Worm (Caenorhabditis elegans) whole organism, L4 larva: ENCODE data around the gene F59G1.4.

Experiments used
- D1046.2 ChIP-seq: fragments of 200-800 bp; sonication (Bioruptor generic); IDR thresholded peaks from 2 replicates; pipeline ENCODE4 v1.3.6; 2022; ENCODE audit warnings: missing genetic modification characterization, missing compliant biosample characterization
- F37D6.2 ChIP-seq: sonication (generic microtip); optimal IDR thresholded peaks from 2 replicates; lab custom pipeline; 2016; ENCODE audit warnings: mild to moderate bottlenecking, missing genetic modification characterization, missing compliant biosample characterization
- Y48G9A.11 ChIP-seq: fragments of 200-800 bp; sonication (Bioruptor generic); IDR thresholded peaks from 2 replicates; pipeline ENCODE4 v1.3.6; 2022; ENCODE audit warnings: missing genetic modification reagents, missing genetic modification characterization, missing compliant biosample characterization
- aha-1 ChIP-seq: fragments of 150-350 bp; peaks from one replicate; lab custom pipeline; 2014; ENCODE audit warnings: missing biosample characterization, missing genetic modification characterization
- ama-1 ChIP-seq: fragments of 150-350 bp; optimal IDR thresholded peaks from 2 replicates; lab custom pipeline; 2014; ENCODE audit warnings: inconsistent platforms, mixed read lengths
- ceh-20 ChIP-seq: fragments of 200-800 bp; sonication (Bioruptor generic); IDR thresholded peaks from 2 replicates; pipeline ENCODE4 v1.3.6; 2022; ENCODE audit warnings: missing genetic modification reagents, missing genetic modification characterization, missing compliant biosample characterization
- ceh-32 ChIP-seq: sonication (generic microtip); optimal IDR thresholded peaks from 2 replicates; lab custom pipeline; 2016; ENCODE audit warnings: mild to moderate bottlenecking, missing genetic modification characterization, missing compliant biosample characterization; ENCODE audit not compliant: poor library complexity
- ceh-44 ChIP-seq: fragments of 200-800 bp; sonication (Bioruptor generic); IDR thresholded peaks from 2 replicates; pipeline ENCODE4 v1.3.6; 2022; ENCODE audit warnings: missing genetic modification reagents, missing genetic modification characterization, missing compliant biosample characterization
- ceh-62 ChIP-seq: sonication (generic microtip); optimal IDR thresholded peaks from 2 replicates; lab custom pipeline; 2017; ENCODE audit warnings: missing biosample characterization, missing genetic modification characterization
- ceh-82 ChIP-seq: sonication (generic microtip); optimal IDR thresholded peaks from 2 replicates; lab custom pipeline; 2017; ENCODE audit warnings: missing biosample characterization, missing genetic modification characterization
- daf-16 ChIP-seq, 3 experiments: sonication (generic microtip); optimal IDR thresholded peaks; 2 replicates each; lab custom pipeline; 2016 to 2017; ENCODE audit warnings: missing genetic modification characterization in 3 of 3, missing genetic modification reagents in 3 of 3, mild to moderate bottlenecking in 2 of 3, missing compliant biosample characterization in 2 of 3, missing biosample characterization in 1 of 3, moderate library complexity in 1 of 3
- daf-8 ChIP-seq: fragments of 200-800 bp; sonication (Bioruptor generic); IDR thresholded peaks from 2 replicates; pipeline ENCODE4 v1.3.6; 2022; ENCODE audit warnings: missing genetic modification characterization, missing compliant biosample characterization
- dmd-6 ChIP-seq: fragments of 200-800 bp; sonication (Bioruptor generic); IDR thresholded peaks from 2 replicates; pipeline ENCODE4 v1.3.6; 2022; ENCODE audit warnings: missing genetic modification reagents, missing genetic modification characterization, missing compliant biosample characterization
- dmd-8 ChIP-seq: fragments of 200-800 bp; sonication (Bioruptor generic); IDR thresholded peaks from 2 replicates; pipeline ENCODE4 v1.3.6; 2022; ENCODE audit warnings: missing genetic modification characterization, missing compliant biosample characterization
- dmd-9 ChIP-seq: fragments of 200-800 bp; sonication (Bioruptor generic); IDR thresholded peaks from 2 replicates; pipeline ENCODE4 v1.3.6; 2022; ENCODE audit warnings: missing genetic modification reagents, missing genetic modification characterization, missing compliant biosample characterization
- dve-1 ChIP-seq: sonication (generic microtip); optimal IDR thresholded peaks from 2 replicates; lab custom pipeline; 2017; ENCODE audit warnings: antibody characterized with exemption, mild to moderate bottlenecking, missing genetic modification characterization, missing compliant biosample characterization; ENCODE audit not compliant: insufficient read depth
- egl-43 ChIP-seq: fragments of 200-800 bp; sonication (Bioruptor generic); IDR thresholded peaks from 2 replicates; pipeline ENCODE4 v1.3.6; 2022; ENCODE audit warnings: missing genetic modification reagents, missing genetic modification characterization, missing compliant biosample characterization
- fkh-10 ChIP-seq: fragments of 150-350 bp; optimal IDR thresholded peaks from 2 replicates; lab custom pipeline; 2014; ENCODE audit warnings: missing biosample characterization, missing genetic modification reagents, missing genetic modification characterization
- gei-8 ChIP-seq: fragments of 200-800 bp; sonication (Bioruptor generic); optimal IDR thresholded peaks from 2 replicates; lab custom pipeline; 2018; ENCODE audit warnings: mild to moderate bottlenecking, missing genetic modification characterization, missing compliant biosample characterization
- lim-7 ChIP-seq: fragments of 200-800 bp; sonication (Bioruptor generic); IDR thresholded peaks from 2 replicates; pipeline ENCODE4 v1.3.6; 2022; ENCODE audit warnings: missing genetic modification characterization, missing compliant biosample characterization
- lin-29 ChIP-seq: fragments of 200-800 bp; sonication (Bioruptor generic); IDR thresholded peaks from 2 replicates; pipeline ENCODE4 v1.3.6; 2022; ENCODE audit warnings: missing genetic modification reagents, missing genetic modification characterization, missing compliant biosample characterization
- lin-39 ChIP-seq: fragments of 150-350 bp; optimal IDR thresholded peaks from 2 replicates; lab custom pipeline; 2014; ENCODE audit warnings: missing biosample characterization, missing genetic modification reagents, missing genetic modification characterization
- mep-1 ChIP-seq: fragments of 150-350 bp; sonication (generic microtip); optimal IDR thresholded peaks from 3 replicates; lab custom pipeline; 2014; ENCODE audit warnings: missing biosample characterization, missing genetic modification characterization
- mes-2 ChIP-seq: sonication (generic microtip); optimal IDR thresholded peaks from 2 replicates; lab custom pipeline; 2016; ENCODE audit warnings: missing genotype, mild to moderate bottlenecking, missing genetic modification characterization, missing compliant biosample characterization; ENCODE audit not compliant: poor library complexity, severe bottlenecking
- mxl-3 ChIP-seq: fragments of 200-800 bp; sonication (Bioruptor generic); optimal IDR thresholded peaks from 2 replicates; lab custom pipeline; 2018; ENCODE audit warnings: mild to moderate bottlenecking, missing genetic modification characterization, missing compliant biosample characterization
- nhr-111 ChIP-seq: fragments of 200-800 bp; sonication (Bioruptor generic); optimal IDR thresholded peaks from 2 replicates; lab custom pipeline; 2018; ENCODE audit warnings: mild to moderate bottlenecking, missing genetic modification characterization, missing compliant biosample characterization
- nhr-28 ChIP-seq: fragments of 150-350 bp; optimal IDR thresholded peaks from 2 replicates; lab custom pipeline; 2014; ENCODE audit warnings: missing biosample characterization, missing genetic modification characterization
- nhr-41 ChIP-seq: fragments of 200-800 bp; sonication (Bioruptor generic); IDR thresholded peaks from 2 replicates; pipeline ENCODE4 v1.3.6; 2022; ENCODE audit warnings: missing genetic modification reagents, missing genetic modification characterization, missing compliant biosample characterization
- nhr-42 ChIP-seq: fragments of 200-800 bp; sonication (Bioruptor generic); IDR thresholded peaks from 2 replicates; pipeline ENCODE4 v1.3.6; 2022; ENCODE audit warnings: missing genetic modification characterization, missing compliant biosample characterization
- nhr-6 ChIP-seq: fragments of 150-350 bp; optimal IDR thresholded peaks from 2 replicates; lab custom pipeline; 2014; ENCODE audit warnings: missing biosample characterization, missing genetic modification characterization
- nhr-76 ChIP-seq: fragments of 150-350 bp; optimal IDR thresholded peaks from 2 replicates; lab custom pipeline; 2014; ENCODE audit warnings: missing biosample characterization, missing genetic modification characterization
- pha-4 ChIP-seq, 2 experiments: fragments of 150-350 bp in 1 of 2; fragments of 200-800 bp in 1 of 2; sonication (Bioruptor generic) in 1 of 2; IDR thresholded peaks in 1 of 2; optimal IDR thresholded peaks in 1 of 2; 2 replicates each; pipeline versions ENCODE4 v1.3.6 to Lab custom; 2014 to 2022; ENCODE audit warnings: missing genetic modification characterization in 2 of 2, missing genetic modification reagents in 2 of 2, missing biosample characterization in 1 of 2, missing compliant biosample characterization in 1 of 2
- php-3 ChIP-seq: fragments of 200-800 bp; sonication (Bioruptor generic); IDR thresholded peaks from 2 replicates; pipeline ENCODE4 v1.3.6; 2022; ENCODE audit warnings: missing genetic modification reagents, missing genetic modification characterization, missing compliant biosample characterization
- pqm-1 ChIP-seq: sonication (generic microtip); optimal IDR thresholded peaks from 2 replicates; lab custom pipeline; 2017; ENCODE audit warnings: missing biosample characterization, missing genetic modification characterization
- zfp-2 ChIP-seq: sonication (generic microtip); optimal IDR thresholded peaks from 2 replicates; lab custom pipeline; 2016; ENCODE audit warnings: mild to moderate bottlenecking, missing genetic modification characterization, missing compliant biosample characterization
- ztf-11 ChIP-seq: fragments of 150-350 bp; optimal IDR thresholded peaks from 2 replicates; lab custom pipeline; 2014; ENCODE audit warnings: missing biosample characterization, missing genetic modification characterization

Gene F59G1.4

DNA sequence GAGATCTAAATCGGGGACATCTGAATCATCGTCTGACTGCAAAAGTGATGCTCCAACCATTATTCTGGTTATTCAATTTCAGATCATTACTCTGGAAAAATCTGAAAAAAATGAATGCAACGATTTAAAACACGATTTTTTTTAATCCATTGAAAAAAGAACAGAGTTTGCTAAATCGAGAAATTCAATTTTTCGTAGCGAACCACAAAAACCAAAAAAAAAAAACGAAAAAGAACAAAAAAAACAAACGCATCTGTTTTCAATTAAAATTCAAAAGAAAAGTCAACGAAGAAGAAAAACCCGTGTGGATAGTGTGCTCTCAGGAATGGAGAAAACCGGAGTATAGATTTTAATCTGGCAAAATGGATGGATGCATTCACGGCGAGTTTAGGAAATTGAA, 37.6 kb upstream of the F59G1.4 start, which contains the start of gene F55C12.4:
F55C12.4 (minus strand) TSS at position 101 of the 400 bp plus-strand sequence.
- TF ChIP-seq F37D6.2 (tag; lab: Kevin White, UChicago) (no peak), nhr-42 (GFP tag; lab: Robert Waterston, UW) (no peak), ama-1 (lab: Kevin White, UChicago) (no peak), dmd-9 (GFP tag; lab: Robert Waterston, UW) (no peak), gei-8 (no peak), ceh-82 (tag; lab: Kevin White, UChicago) (no peak), dmd-8 (GFP tag; lab: Robert Waterston, UW) (no peak), nhr-28 (tag; lab: Kevin White, UChicago) (no peak), D1046.2 (GFP tag; lab: Robert Waterston, UW) (no peak)

DNA sequence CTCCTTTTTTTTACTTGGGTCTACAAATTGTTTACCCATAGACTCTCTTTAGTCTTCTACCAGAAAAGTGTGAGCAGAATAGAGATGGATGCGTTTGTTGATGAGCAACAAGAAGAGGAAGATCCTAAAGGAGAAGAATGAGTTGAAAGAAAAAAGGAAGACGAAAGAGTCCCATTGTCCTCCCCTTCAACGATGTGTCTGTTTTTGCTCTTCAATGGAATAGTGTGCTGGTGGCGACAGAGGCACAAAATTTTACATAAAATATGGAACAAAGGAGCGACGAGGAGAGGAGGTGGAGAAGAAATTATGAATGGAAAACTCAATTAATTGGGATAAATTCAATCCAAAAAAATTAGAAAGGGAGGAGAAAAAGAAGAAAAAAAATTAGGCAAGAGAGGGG, 35.3 kb upstream of the F59G1.4 start:
- TF ChIP-seq ztf-11 (tag; lab: Kevin White, UChicago): no peak
- peak; percentile 87 for TF ChIP-seq fkh-10 (GFP tag; lab: Kevin White, UChicago)

ce11 chrII:5863893-5864292, 32.1 kb upstream of the F59G1.4 start, which contains the start of gene tag-234:
Gene tag-234, plus strand, starts transcription at chrII:5864193.
- TF ChIP-seq mes-2 (tag; lab: Kevin White, UChicago) (no peak), ama-1 (lab: Kevin White, UChicago) (no peak), daf-16 (GFP tag; optimal IDR thresholded peaks at IDR 0.05; lab: Kevin White, UChicago) (no peak), daf-16 (tag; optimal IDR thresholded peaks at IDR 0.05; lab: Kevin White, UChicago) (peak; percentile 64), nhr-6 (tag; lab: Kevin White, UChicago) (peak; percentile 7), nhr-28 (tag; lab: Kevin White, UChicago) (peak; percentile 4)

- no peak for TF ChIP-seq ceh-62
- no peak for TF ChIP-seq nhr-111 (GFP tag; lab: Kevin White, UChicago)
- TF ChIP-seq dmd-6: peak; percentile 59
- TF ChIP-seq F37D6.2 (tag; lab: Kevin White, UChicago): no peak
- TF ChIP-seq lin-39: no peak
- TF ChIP-seq mep-1 (tag; lab: Kevin White, UChicago): peak; percentile 2
- no peak for TF ChIP-seq nhr-42 (GFP tag; lab: Robert Waterston, UW)
- TF ChIP-seq php-3 (GFP tag; lab: Robert Waterston, UW): peak; percentile 54; the same call in 1 of the 2 replicates
- TF ChIP-seq pqm-1 (tag; lab: Kevin White, UChicago): peak; percentile 52
- peak; percentile 39 for TF ChIP-seq nhr-28 (tag; lab: Kevin White, UChicago)
- TF ChIP-seq zfp-2 (tag; lab: Kevin White, UChicago): no peak
- TF ChIP-seq dve-1: peak; percentile 37
- no peak for TF ChIP-seq Y48G9A.11
- peak; percentile 97 for TF ChIP-seq aha-1 (tag; lab: Kevin White, UChicago)
- no peak for TF ChIP-seq daf-16 (GFP tag; optimal IDR thresholded peaks at IDR 0.05; lab: Kevin White, UChicago)
- TF ChIP-seq daf-16 (tag; optimal IDR thresholded peaks at IDR 0.05; lab: Kevin White, UChicago): peak; percentile 86
- no peak for TF ChIP-seq lim-7 (GFP tag; lab: Robert Waterston, UW)
- TF ChIP-seq nhr-41 (GFP tag; lab: Robert Waterston, UW): no peak
- no peak for TF ChIP-seq fkh-10 (GFP tag; lab: Kevin White, UChicago)
- TF ChIP-seq nhr-6 (tag; lab: Kevin White, UChicago): peak; percentile 78
Measured at ce11 chrII:5865405-5866308, 30.3 kb upstream of the F59G1.4 start, which contains the start of gene F55C12.19. Gene F55C12.19, plus strand, starts transcription at chrII:5866139.

DNA sequence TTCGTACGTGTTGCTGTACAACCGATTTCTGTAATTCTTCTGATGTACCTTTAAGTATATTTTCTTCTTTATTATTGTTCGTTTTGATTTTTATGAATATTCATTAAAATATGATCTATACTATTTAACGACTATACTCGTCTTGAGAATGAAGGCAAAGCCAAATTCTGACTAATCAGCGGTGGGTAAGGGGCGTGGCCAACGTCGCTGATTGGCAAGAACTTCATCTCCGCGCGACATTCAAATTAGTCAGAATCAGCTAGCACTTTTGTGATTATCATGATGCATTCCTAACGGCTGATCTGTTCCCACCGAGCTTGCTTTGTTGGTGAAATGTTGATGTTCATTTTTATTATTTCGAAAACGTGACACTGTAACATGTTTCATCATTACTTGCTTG, 29.1 kb upstream of the F59G1.4 start:
- TF ChIP-seq ztf-11 (tag; lab: Kevin White, UChicago) (no peak), ceh-82 (tag; lab: Kevin White, UChicago) (no peak), F37D6.2 (tag; lab: Kevin White, UChicago) (no peak), ceh-20 (no peak), Y48G9A.11 (no peak), mep-1 (tag; lab: Kevin White, UChicago) (no peak), pha-4 (GFP tag; IDR thresholded peaks at IDR 0.05; lab: Robert Waterston, UW) (no peak), pha-4 (tag; optimal IDR thresholded peaks at IDR 0.05; lab: Kevin White, UChicago) (no peak), mes-2 (tag; lab: Kevin White, UChicago) (peak; percentile 35), ceh-44 (no peak), egl-43 (GFP tag; lab: Robert Waterston, UW) (no peak), mxl-3 (GFP tag; lab: Kevin White, UChicago) (no peak), daf-16 (GFP tag; optimal IDR thresholded peaks at IDR 0.05; lab: Kevin White, UChicago) (no peak), daf-16 (tag; optimal IDR thresholded peaks at IDR 0.05; lab: Kevin White, UChicago) (no peak), daf-8 (GFP tag; lab: Robert Waterston, UW) (no peak), lin-29 (GFP tag; lab: Robert Waterston, UW) (no peak), D1046.2 (GFP tag; lab: Robert Waterston, UW) (no peak), nhr-76 (tag; lab: Kevin White, UChicago) (no peak), ceh-32 (no peak), zfp-2 (tag; lab: Kevin White, UChicago) (no peak), nhr-28 (tag; lab: Kevin White, UChicago) (peak; percentile 24), ama-1 (lab: Kevin White, UChicago) (peak; percentile 36), php-3 (GFP tag; lab: Robert Waterston, UW) (0 out of 2 replicates have a peak, but pooled peaks have one; percentile 20)
